Fruit fly (Drosophila melanogaster) whole organism, embryonic: ENCODE data around the gene CG3726.

Experiments
- BEAF-32 ChIP-seq: fragments of 200-800 bp; sonication (Bioruptor generic); optimal IDR thresholded peaks from 3 replicates; lab custom pipeline; 2017; ENCODE audit warnings: missing biosample characterization, missing genetic modification characterization, mild to moderate bottlenecking, moderate library complexity, missing genetic modification reagents
- CG10565 ChIP-seq: fragments of 200-800 bp; sonication (Bioruptor generic); optimal IDR thresholded peaks from 3 replicates; lab custom pipeline; 2016; ENCODE audit warnings: missing biosample characterization, mild to moderate bottlenecking, missing genetic modification characterization
- CG11723 ChIP-seq: fragments of 200-800 bp; sonication (Bioruptor generic); optimal IDR thresholded peaks from 2 replicates; lab custom pipeline; 2017; ENCODE audit warnings: missing biosample characterization, mild to moderate bottlenecking, missing genetic modification characterization
- CG12659 ChIP-seq: fragments of 200-800 bp; sonication (Bioruptor generic); optimal IDR thresholded peaks from 3 replicates; lab custom pipeline; 2017; ENCODE audit warnings: mild to moderate bottlenecking, missing biosample characterization, missing genetic modification reagents, missing genetic modification characterization
- CG12744 ChIP-seq: fragments of 200-800 bp; sonication (Bioruptor generic); optimal IDR thresholded peaks from 2 replicates; lab custom pipeline; 2016; ENCODE audit warnings: missing biosample characterization, missing genetic modification characterization
- CG17568 ChIP-seq: fragments of 200-800 bp; sonication (Bioruptor generic); optimal IDR thresholded peaks from 2 replicates; lab custom pipeline; 2018; ENCODE audit warnings: missing biosample characterization, mild to moderate bottlenecking, missing genetic modification characterization, moderate library complexity
- CG2120 ChIP-seq: fragments of 200-800 bp; sonication (Bioruptor generic); optimal IDR thresholded peaks from 3 replicates; lab custom pipeline; 2016; ENCODE audit warnings: missing biosample characterization, missing genetic modification characterization
- CG2199 ChIP-seq: fragments of 200-800 bp; sonication (Bioruptor generic); IDR thresholded peaks from 3 replicates; pipeline ENCODE4 v1.3.6; 2022; ENCODE audit warnings: missing biosample characterization, missing genetic modification characterization
- CG30403 ChIP-seq: fragments of 200-800 bp; sonication (Bioruptor generic); optimal IDR thresholded peaks from 3 replicates; lab custom pipeline; 2016; ENCODE audit warnings: missing biosample characterization, missing genetic modification characterization
- CG31365 ChIP-seq: fragments of 200-800 bp; sonication (Bioruptor generic); optimal IDR thresholded peaks from 2 replicates; lab custom pipeline; 2018; ENCODE audit warnings: missing biosample characterization, mild to moderate bottlenecking, missing genetic modification characterization
- CG31388 ChIP-seq: fragments of 200-800 bp; sonication (Bioruptor generic); optimal IDR thresholded peaks from 2 replicates; lab custom pipeline; 2016; ENCODE audit warnings: missing biosample characterization, missing genetic modification characterization
- CG32532 ChIP-seq: fragments of 200-800 bp; sonication (Bioruptor generic); IDR thresholded peaks from 2 replicates; pipeline ENCODE4 v1.3.6; 2022; ENCODE audit warnings: missing biosample characterization, missing genetic modification characterization
- CG4282 ChIP-seq: fragments of 200-800 bp; sonication (Bioruptor generic); optimal IDR thresholded peaks from 2 replicates; lab custom pipeline; 2016; ENCODE audit warnings: missing biosample characterization, missing genetic modification characterization
- CG4404 ChIP-seq: fragments of 200-800 bp; sonication (Bioruptor generic); IDR thresholded peaks from 2 replicates; pipeline ENCODE4 v1.3.6; 2022; ENCODE audit warnings: missing biosample characterization, missing genetic modification characterization
- CG4617 ChIP-seq: fragments of 200-800 bp; sonication (Bioruptor generic); optimal IDR thresholded peaks from 3 replicates; lab custom pipeline; 2016; ENCODE audit warnings: missing biosample characterization, missing genetic modification characterization, borderline replicate concordance
- CG7271 ChIP-seq: fragments of 200-800 bp; sonication (Bioruptor generic); optimal IDR thresholded peaks from 2 replicates; lab custom pipeline; 2018; ENCODE audit warnings: missing biosample characterization, mild to moderate bottlenecking, missing genetic modification characterization, moderate library complexity
- CG7786 ChIP-seq: fragments of 200-800 bp; sonication (Bioruptor generic); optimal IDR thresholded peaks from 2 replicates; lab custom pipeline; 2016; ENCODE audit warnings: missing biosample characterization, missing genetic modification characterization
- CG8281 ChIP-seq: fragments of 200-800 bp; sonication (Bioruptor generic); optimal IDR thresholded peaks from 2 replicates; lab custom pipeline; 2018; ENCODE audit warnings: missing biosample characterization, mild to moderate bottlenecking, missing genetic modification characterization, moderate library complexity
- CG8290 ChIP-seq, 3 experiments: fragments of 200-800 bp; sonication (Bioruptor generic); optimal IDR thresholded peaks; 2 replicates each; lab custom pipeline; 2016 to 2019; ENCODE audit warnings: missing biosample characterization in 3 of 3, missing genetic modification characterization in 3 of 3, mild to moderate bottlenecking in 2 of 3, moderate library complexity in 1 of 3
- CG8359 ChIP-seq: fragments of 200-800 bp; sonication (Bioruptor generic); optimal IDR thresholded peaks from 2 replicates; lab custom pipeline; 2017; ENCODE audit warnings: missing biosample characterization, mild to moderate bottlenecking, missing genetic modification characterization, borderline replicate concordance
- Dek ChIP-seq: fragments of 200-800 bp; sonication (Bioruptor generic); optimal IDR thresholded peaks from 3 replicates; lab custom pipeline; 2019; ENCODE audit warnings: missing biosample characterization, mild to moderate bottlenecking, missing genetic modification characterization, moderate library complexity
- Dfd ChIP-seq, 2 experiments: fragments of >200 bp; optimal IDR thresholded peaks; 2 replicates each; lab custom pipeline; 2017; ENCODE audit warnings: missing biosample characterization in 2 of 2, missing genetic modification characterization in 2 of 2
- E2f2 ChIP-seq: fragments of 200-800 bp; sonication (Bioruptor generic); IDR thresholded peaks from 2 replicates; pipeline ENCODE4 v1.3.6; 2022; ENCODE audit warnings: missing biosample characterization, missing genetic modification characterization
- H2.0 ChIP-seq: fragments of 200-800 bp; sonication (Bioruptor generic); IDR thresholded peaks from 2 replicates; pipeline ENCODE4 v1.3.6; 2022; ENCODE audit warnings: missing biosample characterization, missing genetic modification characterization
- Lhr ChIP-seq: fragments of 200-800 bp; sonication (Bioruptor generic); optimal IDR thresholded peaks from 3 replicates; lab custom pipeline; 2017; ENCODE audit warnings: mild to moderate bottlenecking, missing biosample characterization, missing genetic modification reagents, missing genetic modification characterization
- NFAT ChIP-seq: fragments of 200-800 bp; sonication (Bioruptor generic); IDR thresholded peaks from 2 replicates; pipeline ENCODE4 v1.3.6; 2022; ENCODE audit warnings: missing biosample characterization, missing genetic modification characterization
- NK7.1 ChIP-seq: fragments of 200-800 bp; sonication (Bioruptor generic); optimal IDR thresholded peaks from 3 replicates; lab custom pipeline; 2016; ENCODE audit warnings: missing biosample characterization, missing genetic modification characterization
- Scr ChIP-seq: fragments of 200-800 bp; sonication (Bioruptor generic); IDR thresholded peaks from 2 replicates; pipeline ENCODE4 v1.3.6; 2022; ENCODE audit warnings: missing biosample characterization, missing genetic modification characterization; ENCODE audit not compliant: partially characterized antibody
- Sox100B ChIP-seq: fragments of 200-800 bp; sonication (Bioruptor generic); optimal IDR thresholded peaks from 3 replicates; lab custom pipeline; 2018; ENCODE audit warnings: missing biosample characterization, mild to moderate bottlenecking, missing genetic modification characterization
- al ChIP-seq: fragments of 200-800 bp; sonication (Bioruptor generic); IDR thresholded peaks from 2 replicates; pipeline ENCODE4 v1.3.6; 2022; ENCODE audit warnings: missing biosample characterization, missing genetic modification characterization
- ase ChIP-seq: fragments of 200-800 bp; sonication (Bioruptor generic); IDR thresholded peaks from 3 replicates; pipeline ENCODE4 v1.3.6; 2022; ENCODE audit warnings: missing biosample characterization, missing genetic modification characterization
- az2 ChIP-seq: fragments of 200-800 bp; sonication (Bioruptor generic); optimal IDR thresholded peaks from 3 replicates; lab custom pipeline; 2016; ENCODE audit warnings: missing biosample characterization, missing genetic modification characterization
- chif ChIP-seq, 2 experiments: fragments of 200-800 bp; sonication (Bioruptor generic); optimal IDR thresholded peaks; 3 replicates each; lab custom pipeline; 2016; ENCODE audit warnings: missing biosample characterization in 2 of 2, missing genetic modification characterization in 2 of 2
- dm ChIP-seq: fragments of 200-800 bp; sonication (Bioruptor generic); optimal IDR thresholded peaks from 3 replicates; lab custom pipeline; 2016; ENCODE audit warnings: missing biosample characterization, missing genetic modification characterization
- dmrt11E ChIP-seq: fragments of 200-800 bp; sonication (Bioruptor generic); optimal IDR thresholded peaks from 3 replicates; lab custom pipeline; 2018; ENCODE audit warnings: missing biosample characterization, mild to moderate bottlenecking, missing genetic modification characterization, moderate library complexity
- fd102C ChIP-seq: fragments of 200-800 bp; sonication (Bioruptor generic); optimal IDR thresholded peaks from 2 replicates; lab custom pipeline; 2018; ENCODE audit warnings: missing biosample characterization, mild to moderate bottlenecking, missing genetic modification characterization, moderate library complexity
- fu2 ChIP-seq: fragments of 200-800 bp; sonication (Bioruptor generic); optimal IDR thresholded peaks from 2 replicates; lab custom pipeline; 2016; ENCODE audit warnings: missing biosample characterization, missing genetic modification characterization
- hkb ChIP-seq, 2 experiments: fragments of 200-800 bp in 1 of 2; fragments of >200 bp in 1 of 2; sonication (Bioruptor generic) in 1 of 2; IDR thresholded peaks in 1 of 2; optimal IDR thresholded peaks in 1 of 2; 2 replicates each; pipeline versions ENCODE4 v1.3.6 to Lab custom; 2017 to 2022; ENCODE audit warnings: missing biosample characterization in 1 of 2, missing genetic modification characterization in 1 of 2
- lmd ChIP-seq: fragments of 200-800 bp; sonication (Bioruptor generic); IDR thresholded peaks from 2 replicates; pipeline ENCODE4 v1.3.6; 2022; ENCODE audit warnings: missing biosample characterization, missing genetic modification characterization
- nerfin-1 ChIP-seq: fragments of 200-800 bp; sonication (Bioruptor generic); optimal IDR thresholded peaks from 3 replicates; lab custom pipeline; 2019; ENCODE audit warnings: missing biosample characterization, mild to moderate bottlenecking, missing genetic modification characterization, moderate library complexity
- nmo ChIP-seq: fragments of 200-800 bp; sonication (Bioruptor generic); optimal IDR thresholded peaks from 2 replicates; lab custom pipeline; 2018; ENCODE audit warnings: missing biosample characterization, mild to moderate bottlenecking, missing genetic modification characterization, moderate library complexity
- otp ChIP-seq: fragments of 200-800 bp; sonication (Bioruptor generic); IDR thresholded peaks from 3 replicates; pipeline ENCODE4, ENCODE4 v1.3.6; 2022; ENCODE audit warnings: missing biosample characterization, missing genetic modification characterization
- pum ChIP-seq: fragments of 200-800 bp; sonication (Bioruptor generic); optimal IDR thresholded peaks from 2 replicates; lab custom pipeline; 2016; ENCODE audit warnings: missing biosample characterization, missing genetic modification characterization
- schlank ChIP-seq: fragments of 200-800 bp; sonication (Bioruptor generic); optimal IDR thresholded peaks from 2 replicates; lab custom pipeline; 2018; ENCODE audit warnings: missing biosample characterization, mild to moderate bottlenecking, missing genetic modification characterization
- scrt ChIP-seq: fragments of 200-800 bp; sonication (Bioruptor generic); optimal IDR thresholded peaks from 2 replicates; lab custom pipeline; 2018; ENCODE audit warnings: missing biosample characterization, mild to moderate bottlenecking, missing genetic modification characterization, moderate library complexity
- sna ChIP-seq: fragments of 200-800 bp; sonication (Bioruptor generic); IDR thresholded peaks from 2 replicates; pipeline ENCODE4 v1.3.6; 2022; ENCODE audit warnings: missing biosample characterization, missing genetic modification characterization; ENCODE audit not compliant: partially characterized antibody
- ssp ChIP-seq: fragments of 200-800 bp; sonication (Bioruptor generic); IDR thresholded peaks from 2 replicates; pipeline ENCODE4 v1.3.6; 2022; ENCODE audit warnings: missing biosample characterization, missing genetic modification characterization
- zfh1 ChIP-seq: fragments of 200-800 bp; sonication (Bioruptor generic); IDR thresholded peaks from 3 replicates; pipeline ENCODE4 v1.3.6; 2022; ENCODE audit warnings: missing biosample characterization, missing genetic modification characterization
- zfh2 ChIP-seq: fragments of 200-800 bp; sonication (Bioruptor generic); optimal IDR thresholded peaks from 2 replicates; lab custom pipeline; 2016; ENCODE audit warnings: missing biosample characterization, missing genetic modification characterization

Gene CG3726

DNA sequence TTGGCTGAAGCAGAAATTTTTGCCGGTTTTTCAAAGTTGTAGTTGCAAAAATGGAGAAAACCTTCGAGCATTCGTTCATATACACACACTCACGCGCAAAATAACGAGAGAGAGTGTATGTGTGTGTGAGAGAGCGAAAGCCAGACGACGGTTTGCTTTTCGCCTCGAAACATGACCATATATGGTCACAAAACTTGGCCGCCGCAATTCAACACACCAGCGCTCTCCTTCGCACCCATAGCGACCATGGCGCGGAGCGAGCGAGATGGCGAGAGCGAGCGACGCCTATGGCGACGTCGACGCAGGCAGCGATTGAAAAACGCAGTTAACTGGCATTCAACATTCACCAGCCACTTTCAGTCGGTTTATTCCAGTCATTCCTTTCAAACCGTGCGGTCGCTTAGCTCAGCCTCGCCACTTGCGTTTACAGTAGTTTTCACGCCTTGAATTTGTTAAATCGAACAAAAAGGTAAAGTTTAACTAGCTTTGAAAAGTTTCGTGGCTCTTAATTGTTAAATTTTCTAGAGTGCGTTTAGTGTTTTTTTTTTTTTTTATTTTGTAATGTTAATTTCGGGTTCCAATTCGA lies 15.2 kb upstream of the CG3726 start (continued):
- no peak for TF ChIP-seq CG7271 (tag; lab: Kevin White, UChicago)
- TF ChIP-seq CG4404 (GFP tag; lab: Robert Waterston, UW), result no peak
- no peak for TF ChIP-seq ssp (GFP tag; lab: Robert Waterston, UW)
- no peak for TF ChIP-seq CG30403
- 0 out of 2 replicates have a peak, but pooled peaks have one; percentile 18 for TF ChIP-seq CG32532 (GFP tag; lab: Robert Waterston, UW)
- no peak for TF ChIP-seq CG11723 (GFP tag; lab: Kevin White, UChicago)
- no peak for TF ChIP-seq az2 (GFP tag; lab: Kevin White, UChicago)
- TF ChIP-seq Lhr (GFP tag; lab: Kevin White, UChicago), result no peak
- TF ChIP-seq CG2120 (GFP tag; lab: Kevin White, UChicago), result peak; percentile 12
- TF ChIP-seq CG12659 (GFP tag; lab: Kevin White, UChicago), result peak; percentile 34
- no peak for TF ChIP-seq CG8359
- no peak for TF ChIP-seq dmrt11E (tag; lab: Kevin White, UChicago)
- TF ChIP-seq al (GFP tag; lab: Robert Waterston, UW), result no peak
- TF ChIP-seq lmd (GFP tag; lab: Robert Waterston, UW), result no peak; the same call in 1 of the 2 replicates
- no peak for TF ChIP-seq ase (GFP tag; lab: Robert Waterston, UW)
- TF ChIP-seq nmo (GFP tag; lab: Kevin White, UChicago), result no peak
- TF ChIP-seq hkb (optimal IDR thresholded peaks at IDR 0.05; lab: Kevin White, UChicago), result no peak
- 0 out of 2 replicates have a peak, but pooled peaks have one; percentile 27 for TF ChIP-seq hkb (GFP tag; IDR thresholded peaks at IDR 0.05; lab: Robert Waterston, UW)
- no peak for TF ChIP-seq NK7.1 (GFP tag; lab: Kevin White, UChicago)
- 0 out of 3 replicates have a peak, but pooled peaks have one; percentile 34 for TF ChIP-seq CG2199
- TF ChIP-seq Dfd (GFP tag; optimal IDR thresholded peaks at IDR 0.05; lab: Kevin White, UChicago), result no peak
- TF ChIP-seq CG4617 (GFP tag; lab: Kevin White, UChicago), result no peak
- no peak for TF ChIP-seq BEAF-32 (GFP tag; lab: Kevin White, UChicago)
- TF ChIP-seq NFAT (GFP tag; lab: Robert Waterston, UW), result peak; percentile 32; the same call in 1 of the 2 replicates
- TF ChIP-seq chif (GFP tag; optimal IDR thresholded peaks at IDR 0.05; lab: Kevin White, UChicago), result peak; percentile 9 to 25
- TF ChIP-seq CG8290 (GFP tag; optimal IDR thresholded peaks at IDR 0.05; lab: Kevin White, UChicago), result no peak
- TF ChIP-seq CG8290 (tag; optimal IDR thresholded peaks at IDR 0.05; lab: Kevin White, UChicago), result peak in 1 of 2 experiments; percentile 37
- TF ChIP-seq CG10565 (GFP tag; lab: Kevin White, UChicago), result no peak
- no peak for TF ChIP-seq pum (GFP tag; lab: Kevin White, UChicago)
- 0 out of 3 replicates have a peak, but pooled peaks have one; percentile 5 for TF ChIP-seq otp (GFP tag; lab: Robert Waterston, UW)
- no peak for TF ChIP-seq Dek (tag; lab: Kevin White, UChicago)
- no peak for TF ChIP-seq sna (GFP tag; lab: Robert Waterston, UW)
- no peak for TF ChIP-seq zfh2
- TF ChIP-seq CG7786 (GFP tag; lab: Kevin White, UChicago), result peak; percentile 25
- peak; percentile 46; the same call in 1 of the 2 replicates for TF ChIP-seq Scr
- peak; percentile 20 for TF ChIP-seq CG4282 (GFP tag; lab: Kevin White, UChicago)
- no peak for TF ChIP-seq CG31388 (GFP tag; lab: Kevin White, UChicago)
- TF ChIP-seq CG31365 (tag; lab: Kevin White, UChicago), result no peak
- peak; percentile 37; the same call in 1 of the 3 replicates for TF ChIP-seq zfh1 (GFP tag; lab: Robert Waterston, UW)
- no peak for TF ChIP-seq schlank (tag; lab: Kevin White, UChicago)
- peak; percentile 62 for TF ChIP-seq scrt
- no peak for TF ChIP-seq E2f2 (GFP tag; lab: Robert Waterston, UW)
- TF ChIP-seq fd102C (GFP tag; lab: Kevin White, UChicago), result no peak
- TF ChIP-seq fu2, result no peak
- TF ChIP-seq nerfin-1 (tag; lab: Kevin White, UChicago), result peak; percentile 29
- TF ChIP-seq CG12744 (GFP tag; lab: Kevin White, UChicago), result no peak
- TF ChIP-seq CG17568 (GFP tag; lab: Kevin White, UChicago), result no peak
- TF ChIP-seq H2.0 (GFP tag; lab: Robert Waterston, UW), result no peak
- no peak for TF ChIP-seq CG8281
- TF ChIP-seq dm, result no peak
- no peak for TF ChIP-seq Sox100B (GFP tag; lab: Kevin White, UChicago)
